Worm (Caenorhabditis elegans) whole organism, early embryonic: ENCODE data around the gene clec-48.

Experiments used
- F13C5.2 ChIP-seq: sonication (generic microtip); optimal IDR thresholded peaks from 2 replicates; lab custom pipeline; 2017; ENCODE audit warnings: mild to moderate bottlenecking, missing genetic modification characterization, inconsistent platforms, missing compliant biosample characterization
- flt-1 ChIP-seq: fragments of 200-800 bp; sonication (Bioruptor generic); IDR thresholded peaks from 2 replicates; pipeline ENCODE4 v1.3.6; 2022; ENCODE audit warnings: missing genetic modification characterization, missing compliant biosample characterization
- scrt-1 ChIP-seq: fragments of 200-800 bp; sonication (Bioruptor generic); IDR thresholded peaks from 2 replicates; pipeline ENCODE4 v1.3.6; 2022; ENCODE audit warnings: missing genetic modification characterization, missing compliant biosample characterization

DNA sequence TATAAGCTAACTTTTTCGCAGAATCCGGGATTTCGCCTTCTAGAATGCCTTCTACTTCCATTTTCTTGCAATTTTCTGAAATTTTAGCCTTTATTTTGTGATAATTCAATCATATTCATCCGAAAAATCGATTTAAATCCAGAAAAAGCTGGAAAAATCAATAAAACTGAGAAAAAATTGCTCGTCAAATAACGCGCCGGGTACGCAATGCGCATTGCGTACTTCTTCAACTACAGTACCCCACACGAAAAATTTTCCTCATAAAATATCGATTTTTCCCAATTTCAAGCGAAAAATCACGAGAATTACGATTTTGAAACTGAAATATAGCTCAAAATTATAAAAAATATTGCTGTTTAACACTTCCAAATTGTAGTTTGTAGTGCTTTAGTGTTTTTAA is 26.8 kb upstream of the clec-48 start, which contains the start of gene Y37H2A.12:
- no peak for TF ChIP-seq scrt-1 (GFP tag; lab: Robert Waterston, UW)
- TF ChIP-seq flt-1 (GFP tag; lab: Robert Waterston, UW): no peak
- no peak for TF ChIP-seq F13C5.2 (tag; lab: Kevin White, UChicago)
